Fruit fly (Drosophila melanogaster) whole organism, embryonic: ENCODE results near the gene Npc2g.

Experiments used
- Aef1 ChIP-seq: fragments of 200-800 bp; sonication (Bioruptor generic); IDR thresholded peaks from 3 replicates; pipeline ENCODE4 v1.3.6; 2022; ENCODE audit warnings: missing biosample characterization, missing genetic modification characterization
- Awh ChIP-seq: fragments of 200-800 bp; sonication (Bioruptor generic); IDR thresholded peaks from 2 replicates; pipeline ENCODE4, ENCODE4 v1.3.6; 2022; ENCODE audit warnings: missing biosample characterization, missing genetic modification characterization
- CG10366 ChIP-seq: fragments of 200-800 bp; sonication (Bioruptor generic); IDR thresholded peaks from 2 replicates; pipeline ENCODE4 v1.3.6; 2022; ENCODE audit warnings: missing biosample characterization, missing genetic modification characterization
- CG10431 ChIP-seq: fragments of 200-800 bp; sonication (Bioruptor generic); optimal IDR thresholded peaks from 3 replicates; lab custom pipeline; 2018; ENCODE audit warnings: missing biosample characterization, mild to moderate bottlenecking, missing genetic modification characterization
- CG11085 ChIP-seq: fragments of 200-800 bp; sonication (Bioruptor generic); IDR thresholded peaks from 2 replicates; pipeline ENCODE4 v1.3.6; 2022; ENCODE audit warnings: missing biosample characterization, missing genetic modification characterization
- CG11723 ChIP-seq: fragments of 200-800 bp; sonication (Bioruptor generic); optimal IDR thresholded peaks from 2 replicates; lab custom pipeline; 2017; ENCODE audit warnings: missing biosample characterization, mild to moderate bottlenecking, missing genetic modification characterization
- CG14965 ChIP-seq: fragments of 200-800 bp; sonication (Bioruptor generic); optimal IDR thresholded peaks from 2 replicates; lab custom pipeline; 2016; ENCODE audit warnings: missing biosample characterization, missing genetic modification characterization, borderline replicate concordance
- CG15696 ChIP-seq: fragments of 200-800 bp; sonication (Bioruptor generic); optimal IDR thresholded peaks from 2 replicates; lab custom pipeline; 2019; ENCODE audit warnings: missing biosample characterization, mild to moderate bottlenecking, missing genetic modification characterization, moderate library complexity
- CG1603 ChIP-seq: fragments of 200-800 bp; sonication (Bioruptor generic); optimal IDR thresholded peaks from 2 replicates; lab custom pipeline; 2019; ENCODE audit warnings: missing biosample characterization, mild to moderate bottlenecking, missing genetic modification characterization, moderate library complexity
- CG17359 ChIP-seq: fragments of 200-800 bp; sonication (Bioruptor generic); optimal IDR thresholded peaks from 3 replicates; lab custom pipeline; 2018; ENCODE audit warnings: missing biosample characterization, mild to moderate bottlenecking, missing genetic modification characterization, moderate library complexity
- CG2712 ChIP-seq: fragments of 200-800 bp; optimal IDR thresholded peaks from 3 replicates; lab custom pipeline; 2019; ENCODE audit warnings: missing biosample characterization, mild to moderate bottlenecking, missing genetic modification characterization, moderate library complexity
- CG2875 ChIP-seq: fragments of 200-800 bp; sonication (Bioruptor generic); optimal IDR thresholded peaks from 2 replicates; lab custom pipeline; 2017; ENCODE audit warnings: missing biosample characterization, mild to moderate bottlenecking, missing genetic modification characterization, missing genetic modification reagents
- CG4854 ChIP-seq: fragments of 200-800 bp; sonication (Bioruptor generic); optimal IDR thresholded peaks from 2 replicates; lab custom pipeline; 2016; ENCODE audit warnings: missing biosample characterization, missing genetic modification characterization, inconsistent platforms
- CG6683 ChIP-seq: fragments of 200-800 bp; sonication (Bioruptor generic); optimal IDR thresholded peaks from 2 replicates; lab custom pipeline; 2017; ENCODE audit warnings: missing biosample characterization, mild to moderate bottlenecking, missing genetic modification characterization, missing genetic modification reagents
- CG8290 ChIP-seq, 3 experiments: fragments of 200-800 bp; sonication (Bioruptor generic); optimal IDR thresholded peaks; 2 replicates each; lab custom pipeline; 2016 to 2019; ENCODE audit warnings: missing biosample characterization in 3 of 3, missing genetic modification characterization in 3 of 3, mild to moderate bottlenecking in 2 of 3, moderate library complexity in 1 of 3
- CG8765 ChIP-seq: fragments of 200-800 bp; sonication (Bioruptor generic); IDR thresholded peaks from 2 replicates; pipeline ENCODE4 v1.3.6; 2022; ENCODE audit warnings: missing biosample characterization, missing genetic modification characterization
- CG9437 ChIP-seq: fragments of 200-800 bp; sonication (Bioruptor generic); optimal IDR thresholded peaks from 2 replicates; lab custom pipeline; 2018; ENCODE audit warnings: missing biosample characterization, mild to moderate bottlenecking, missing genetic modification characterization
- Dip2 ChIP-seq: fragments of 200-800 bp; sonication (Bioruptor generic); IDR thresholded peaks from 2 replicates; pipeline ENCODE4 v1.3.6; 2022; ENCODE audit warnings: missing biosample characterization, missing genetic modification characterization
- Eip74EF ChIP-seq, 2 experiments: fragments of 200-800 bp in 1 of 2; fragments of >200 bp in 1 of 2; sonication (Bioruptor generic) in 1 of 2; optimal IDR thresholded peaks; 2 replicates each; lab custom pipeline; 2017 to 2019; ENCODE audit warnings: missing biosample characterization in 2 of 2, missing genetic modification characterization in 2 of 2, mild to moderate bottlenecking in 1 of 2, moderate library complexity in 1 of 2
- Elba2 ChIP-seq: fragments of 200-800 bp; sonication (Bioruptor generic); optimal IDR thresholded peaks from 3 replicates; lab custom pipeline; 2016; ENCODE audit warnings: missing biosample characterization, missing genetic modification characterization
- GATAe ChIP-seq: fragments of 200-800 bp; sonication (Bioruptor generic); conservative IDR thresholded peaks from 2 replicates; pipeline ENCODE4 v1.3.6; 2022; ENCODE audit warnings: missing biosample characterization, missing genetic modification characterization
- HLH3B ChIP-seq: fragments of 200-800 bp; sonication (Bioruptor generic); IDR thresholded peaks from 2 replicates; pipeline ENCODE4 v1.3.6; 2022; ENCODE audit warnings: missing biosample characterization, missing genetic modification characterization
- Hmx ChIP-seq: fragments of 200-800 bp; sonication (Bioruptor generic); optimal IDR thresholded peaks from 2 replicates; lab custom pipeline; 2016; ENCODE audit warnings: missing biosample characterization, missing genetic modification characterization
- Hsf ChIP-seq: fragments of 200-800 bp; sonication (Bioruptor generic); optimal IDR thresholded peaks from 3 replicates; lab custom pipeline; 2016; ENCODE audit warnings: missing biosample characterization, missing genetic modification characterization
- Lpt ChIP-seq: fragments of >200 bp; optimal IDR thresholded peaks from 2 replicates; lab custom pipeline; 2018; ENCODE audit warnings: missing biosample characterization, missing genetic modification characterization
- Max ChIP-seq: fragments of 200-800 bp; sonication (Bioruptor generic); optimal IDR thresholded peaks from 2 replicates; lab custom pipeline; 2016; ENCODE audit warnings: missing biosample characterization, mild to moderate bottlenecking, missing genetic modification characterization
- Nf-YB ChIP-seq: fragments of 200-800 bp; sonication (Bioruptor generic); optimal IDR thresholded peaks from 3 replicates; lab custom pipeline; 2019; ENCODE audit warnings: missing biosample characterization, mild to moderate bottlenecking, missing genetic modification characterization, moderate library complexity
- Oli ChIP-seq: fragments of 200-800 bp; sonication (Bioruptor generic); optimal IDR thresholded peaks from 2 replicates; lab custom pipeline; 2018; ENCODE audit warnings: missing biosample characterization, mild to moderate bottlenecking, missing genetic modification characterization, moderate library complexity
- Ssrp ChIP-seq: fragments of 200-800 bp; sonication (Bioruptor generic); optimal IDR thresholded peaks from 2 replicates; lab custom pipeline; 2018; ENCODE audit warnings: missing biosample characterization, mild to moderate bottlenecking, missing genetic modification characterization, moderate library complexity
- Taf1 ChIP-seq: fragments of 200-800 bp; sonication (Bioruptor generic); IDR thresholded peaks from 2 replicates; pipeline ENCODE4 v1.3.6; 2022; ENCODE audit warnings: missing biosample characterization, missing genetic modification characterization
- bbx ChIP-seq: fragments of 200-800 bp; sonication (Bioruptor generic); IDR thresholded peaks from 2 replicates; pipeline ENCODE4 v1.3.6; 2022; ENCODE audit warnings: missing biosample characterization, missing genetic modification characterization; ENCODE audit not compliant: partially characterized antibody
- bowl ChIP-seq: fragments of 200-800 bp; sonication (Bioruptor generic); IDR thresholded peaks from 2 replicates; pipeline ENCODE4 v1.3.6; 2022; ENCODE audit warnings: missing biosample characterization, missing genetic modification characterization
- cad ChIP-seq: fragments of >200 bp; optimal IDR thresholded peaks from 2 replicates; lab custom pipeline; 2017; ENCODE audit warnings: missing biosample characterization, missing genetic modification characterization
- cato ChIP-seq: fragments of 200-800 bp; sonication (Bioruptor generic); optimal IDR thresholded peaks from 2 replicates; lab custom pipeline; 2016; ENCODE audit warnings: missing biosample characterization, missing genetic modification characterization, borderline replicate concordance
- chif ChIP-seq, 2 experiments: fragments of 200-800 bp; sonication (Bioruptor generic); optimal IDR thresholded peaks; 3 replicates each; lab custom pipeline; 2016; ENCODE audit warnings: missing biosample characterization in 2 of 2, missing genetic modification characterization in 2 of 2
- exex ChIP-seq: fragments of 200-800 bp; sonication (Bioruptor generic); optimal IDR thresholded peaks from 4 replicates; lab custom pipeline; 2018; ENCODE audit warnings: missing biosample characterization, mild to moderate bottlenecking, missing genetic modification characterization, moderate library complexity
- fd64A ChIP-seq: fragments of 200-800 bp; sonication (Bioruptor generic); optimal IDR thresholded peaks from 3 replicates; lab custom pipeline; 2018; ENCODE audit warnings: missing biosample characterization, mild to moderate bottlenecking, missing genetic modification characterization
- gro ChIP-seq: fragments of 200-800 bp; sonication (Bioruptor generic); optimal IDR thresholded peaks from 2 replicates; lab custom pipeline; 2016; ENCODE audit warnings: missing biosample characterization, missing genetic modification characterization
- her ChIP-seq: fragments of 200-800 bp; sonication (Bioruptor generic); optimal IDR thresholded peaks from 2 replicates; lab custom pipeline; 2016; ENCODE audit warnings: missing biosample characterization, missing genetic modification characterization
- hth ChIP-seq: fragments of >200 bp; optimal IDR thresholded peaks from 2 replicates; lab custom pipeline; 2017; ENCODE audit warnings: inconsistent platforms
- inv ChIP-seq: fragments of 200-800 bp; sonication (Bioruptor generic); IDR thresholded peaks from 2 replicates; pipeline ENCODE4 v1.3.6; 2022; ENCODE audit warnings: missing biosample characterization, missing genetic modification characterization; ENCODE audit not compliant: partially characterized antibody
- pfk ChIP-seq: fragments of 200-800 bp; sonication (Bioruptor generic); optimal IDR thresholded peaks from 2 replicates; lab custom pipeline; 2018; ENCODE audit warnings: missing biosample characterization, mild to moderate bottlenecking, missing genetic modification characterization, moderate library complexity
- pum ChIP-seq: fragments of 200-800 bp; sonication (Bioruptor generic); optimal IDR thresholded peaks from 2 replicates; lab custom pipeline; 2016; ENCODE audit warnings: missing biosample characterization, missing genetic modification characterization
- row ChIP-seq: fragments of 200-800 bp; sonication (Bioruptor generic); IDR thresholded peaks from 3 replicates; pipeline ENCODE4 v1.3.6; 2022; ENCODE audit warnings: missing biosample characterization, missing genetic modification characterization
- shn ChIP-seq: fragments of 200-800 bp; sonication (Bioruptor generic); optimal IDR thresholded peaks from 3 replicates; lab custom pipeline; 2016; ENCODE audit warnings: missing biosample characterization, missing genetic modification characterization
- slp2 ChIP-seq: fragments of 200-800 bp; sonication (Bioruptor generic); optimal IDR thresholded peaks from 2 replicates; lab custom pipeline; 2016; ENCODE audit warnings: missing biosample characterization, missing genetic modification characterization
- sna ChIP-seq: fragments of 200-800 bp; sonication (Bioruptor generic); IDR thresholded peaks from 2 replicates; pipeline ENCODE4 v1.3.6; 2022; ENCODE audit warnings: missing biosample characterization, missing genetic modification characterization; ENCODE audit not compliant: partially characterized antibody
- sob ChIP-seq: fragments of 200-800 bp; sonication (Bioruptor generic); IDR thresholded peaks from 2 replicates; pipeline ENCODE4 v1.3.6; 2022; ENCODE audit warnings: missing biosample characterization, missing genetic modification characterization
- stc ChIP-seq: fragments of 200-800 bp; sonication (Bioruptor generic); IDR thresholded peaks from 2 replicates; pipeline ENCODE4 v1.3.6; 2022; ENCODE audit warnings: missing biosample characterization, missing genetic modification characterization
- zf30C ChIP-seq: fragments of 200-800 bp; sonication (Bioruptor generic); optimal IDR thresholded peaks from 3 replicates; lab custom pipeline; 2018; ENCODE audit warnings: missing biosample characterization, mild to moderate bottlenecking, missing genetic modification characterization

Npc2g gene

DNA sequence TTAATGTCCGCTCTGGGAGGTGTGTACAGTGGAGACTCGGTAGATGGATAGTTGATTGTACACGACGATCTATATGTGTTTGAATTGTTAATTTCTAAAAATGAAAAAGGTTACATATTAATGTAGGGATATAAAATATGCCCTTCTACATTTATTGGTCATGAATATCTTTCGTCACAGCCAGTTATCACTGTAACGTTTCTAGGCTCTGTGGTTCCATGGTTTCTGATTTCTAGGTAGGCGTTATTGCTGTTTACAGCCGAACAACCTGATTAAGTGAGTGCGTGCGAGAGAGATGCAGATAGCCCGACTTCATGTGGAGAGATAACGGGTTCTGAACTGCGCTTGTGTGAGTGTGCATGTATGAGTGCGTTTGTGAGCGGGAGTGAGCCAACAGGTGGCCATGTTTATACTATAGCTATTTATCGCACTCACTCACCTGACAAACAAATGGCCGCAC, 36.6 kb upstream of the Npc2g start (continued):
- TF ChIP-seq Dip2 (GFP tag; lab: Robert Waterston, UW) (peak; percentile 47; the same call in 1 of the 2 replicates), CG9437 (GFP tag; lab: Kevin White, UChicago) (peak; percentile 82), Taf1 (peak; percentile 92), inv (GFP tag; lab: Robert Waterston, UW) (no peak), shn (peak; percentile 89), Nf-YB (GFP tag; lab: Kevin White, UChicago) (peak; percentile 95), chif (GFP tag; optimal IDR thresholded peaks at IDR 0.05; lab: Kevin White, UChicago) (peak; percentile 95 to 97), CG17359 (tag; lab: Kevin White, UChicago) (peak; percentile 92), CG14965 (GFP tag; lab: Kevin White, UChicago) (peak; percentile 71), Aef1 (GFP tag; lab: Robert Waterston, UW) (peak; percentile 93), Hsf (GFP tag; lab: Kevin White, UChicago) (peak; percentile 97), CG8765 (GFP tag; lab: Robert Waterston, UW) (peak; percentile 97), hth (lab: Kevin White, UChicago) (no peak), CG8290 (GFP tag; optimal IDR thresholded peaks at IDR 0.05; lab: Kevin White, UChicago) (peak; percentile 92), CG8290 (tag; optimal IDR thresholded peaks at IDR 0.05; lab: Kevin White, UChicago) (peak; percentile 77 to 96), CG4854 (peak; percentile 88), Oli (tag; lab: Kevin White, UChicago) (peak; percentile 93), slp2 (GFP tag; lab: Kevin White, UChicago) (peak; percentile 85), CG11723 (peak; percentile 66), gro (GFP tag; lab: Kevin White, UChicago) (peak; percentile 87), exex (tag; lab: Kevin White, UChicago) (peak; percentile 59), row (peak; percentile 98), pum (GFP tag; lab: Kevin White, UChicago) (peak; percentile 95), CG15696 (tag; lab: Kevin White, UChicago) (peak; percentile 98), cato (GFP tag; lab: Kevin White, UChicago) (peak; percentile 86), Elba2 (peak; percentile 84), zf30C (GFP tag; lab: Kevin White, UChicago) (no peak), Lpt (no peak), Ssrp (tag; lab: Kevin White, UChicago) (peak; percentile 91), sna (GFP tag; lab: Robert Waterston, UW) (0 out of 2 replicates have a peak, but pooled peaks have one; percentile 14), Hmx (GFP tag; lab: Kevin White, UChicago) (no peak), CG10366 (GFP tag; lab: Robert Waterston, UW) (peak; percentile 93), CG1603 (tag; lab: Kevin White, UChicago) (peak; percentile 96), Max (GFP tag; lab: Kevin White, UChicago) (peak; percentile 90), pfk (peak; percentile 33), CG2712 (tag; lab: Kevin White, UChicago) (peak; percentile 97), cad (GFP tag; lab: Kevin White, UChicago) (peak; percentile 68), Eip74EF (GFP tag; optimal IDR thresholded peaks at IDR 0.05; lab: Kevin White, UChicago) (peak in 1 of 2 experiments; percentile 76), bowl (GFP tag; lab: Robert Waterston, UW) (peak; percentile 29; the same call in 1 of the 2 replicates), stc (GFP tag; lab: Robert Waterston, UW) (peak; percentile 90), CG2875 (GFP tag; lab: Kevin White, UChicago) (peak; percentile 71), bbx (no peak), CG11085 (peak; percentile 79), HLH3B (GFP tag; lab: Robert Waterston, UW) (peak; percentile 94), her (GFP tag; lab: Kevin White, UChicago) (peak; percentile 93), CG10431 (GFP tag; lab: Kevin White, UChicago) (peak; percentile 75), Awh (GFP tag; lab: Robert Waterston, UW) (peak; percentile 88), sob (GFP tag; lab: Robert Waterston, UW) (peak; percentile 96), GATAe (GFP tag; lab: Robert Waterston, UW) (peak; percentile 92), fd64A (GFP tag; lab: Kevin White, UChicago) (peak; percentile 71), CG6683 (GFP tag; lab: Kevin White, UChicago) (peak; percentile 80)
